Worm (Caenorhabditis elegans) whole organism, L3 larva: ENCODE data around the gene del-1.

Experiments used
- R02D3.7 ChIP-seq: fragments of 150-350 bp; optimal IDR thresholded peaks from 2 replicates; lab custom pipeline; 2014; ENCODE audit warnings: missing biosample characterization, missing genetic modification characterization
- ZK546.5 ChIP-seq: sonication (generic microtip); optimal IDR thresholded peaks from 2 replicates; lab custom pipeline; 2017; ENCODE audit warnings: missing biosample characterization, missing genetic modification characterization
- aly-2 ChIP-seq: fragments of 150-350 bp; optimal IDR thresholded peaks from 2 replicates; lab custom pipeline; 2014; ENCODE audit warnings: missing biosample characterization, missing genetic modification characterization
- ama-1 ChIP-seq: fragments of 150-350 bp; optimal IDR thresholded peaks from 2 replicates; lab custom pipeline; 2018
- ceh-16 ChIP-seq: sonication (generic microtip); optimal IDR thresholded peaks from 2 replicates; lab custom pipeline; 2017; ENCODE audit warnings: missing biosample characterization, missing genetic modification characterization
- ceh-28 ChIP-seq: fragments of 150-350 bp; optimal IDR thresholded peaks from 2 replicates; lab custom pipeline; 2014; ENCODE audit warnings: missing biosample characterization, missing genetic modification reagents, missing genetic modification characterization
- ceh-9 ChIP-seq: sonication (generic microtip); optimal IDR thresholded peaks from 2 replicates; lab custom pipeline; 2018; ENCODE audit warnings: missing biosample characterization, missing genetic modification characterization
- daf-12 ChIP-seq: fragments of 150-350 bp; optimal IDR thresholded peaks from 2 replicates; lab custom pipeline; 2014; ENCODE audit warnings: missing biosample characterization, missing genetic modification reagents, missing genetic modification characterization
- egl-27 ChIP-seq: sonication (generic microtip); optimal IDR thresholded peaks from 4 replicates; lab custom pipeline; 2017; ENCODE audit warnings: missing biosample characterization, missing genetic modification reagents, missing genetic modification characterization
- egl-5 ChIP-seq: fragments of 150-350 bp; optimal IDR thresholded peaks from 2 replicates; lab custom pipeline; 2017; ENCODE audit warnings: missing biosample characterization, missing genetic modification reagents, missing genetic modification characterization, inconsistent platforms
- elt-1 ChIP-seq: fragments of 150-350 bp; optimal IDR thresholded peaks from 2 replicates; lab custom pipeline; 2014; ENCODE audit warnings: missing biosample characterization, missing genetic modification characterization
- elt-2 ChIP-seq: sonication (generic microtip); optimal IDR thresholded peaks from 2 replicates; lab custom pipeline; 2016; ENCODE audit warnings: missing genetic modification reagents, mild to moderate bottlenecking, missing genetic modification characterization, missing compliant biosample characterization
- elt-3 ChIP-seq, 3 experiments: fragments of 150-350 bp in 1 of 3; sonication (generic microtip) in 2 of 3; optimal IDR thresholded peaks; 2 replicates in 2 of 3; 4 replicates in 1 of 3; lab custom pipeline; 2014 to 2017; ENCODE audit warnings: missing biosample characterization in 3 of 3, missing genetic modification characterization in 3 of 3
- eor-1 ChIP-seq, 2 experiments: fragments of 150-350 bp; optimal IDR thresholded peaks; 2 replicates each; lab custom pipeline; 2014 to 2018; ENCODE audit warnings: missing biosample characterization in 2 of 2, missing genetic modification characterization in 2 of 2
- fkh-2 ChIP-seq: fragments of 150-350 bp; optimal IDR thresholded peaks from 2 replicates; lab custom pipeline; 2014; ENCODE audit warnings: missing biosample characterization, missing genetic modification reagents, missing genetic modification characterization
- hmg-11 ChIP-seq: sonication (generic microtip); optimal IDR thresholded peaks from 2 replicates; lab custom pipeline; 2016; ENCODE audit warnings: missing genetic modification characterization, missing compliant biosample characterization
- lin-15B ChIP-seq: fragments of 150-350 bp; optimal IDR thresholded peaks from 2 replicates; lab custom pipeline; 2014; ENCODE audit warnings: missing biosample characterization, missing genetic modification characterization
- lin-39 ChIP-seq: fragments of 150-350 bp; optimal IDR thresholded peaks from 2 replicates; lab custom pipeline; 2018; ENCODE audit warnings: missing biosample characterization, missing genetic modification reagents, missing genetic modification characterization
- lsy-12 ChIP-seq: sonication (generic microtip); optimal IDR thresholded peaks from 2 replicates; lab custom pipeline; 2016; ENCODE audit warnings: mild to moderate bottlenecking, missing genetic modification characterization, missing compliant biosample characterization
- mdl-1 ChIP-seq: fragments of 150-350 bp; optimal IDR thresholded peaks from 2 replicates; lab custom pipeline; 2014; ENCODE audit warnings: missing biosample characterization, missing genetic modification characterization
- mml-1 ChIP-seq: fragments of 150-350 bp; sonication (generic microtip); optimal IDR thresholded peaks from 3 replicates; lab custom pipeline; 2014; ENCODE audit warnings: missing biosample characterization, missing genetic modification characterization
- nfya-1 ChIP-seq: sonication (generic microtip); optimal IDR thresholded peaks from 2 replicates; lab custom pipeline; 2017; ENCODE audit warnings: missing genetic modification characterization, mild to moderate bottlenecking, missing compliant biosample characterization, antibody characterized with exemption, moderate library complexity; ENCODE audit not compliant: insufficient read depth
- nhr-11 ChIP-seq: fragments of 150-350 bp; optimal IDR thresholded peaks from 2 replicates; lab custom pipeline; 2014; ENCODE audit warnings: missing biosample characterization, missing genetic modification characterization
- nhr-12 ChIP-seq: fragments of 150-350 bp; optimal IDR thresholded peaks from 2 replicates; lab custom pipeline; 2014; ENCODE audit warnings: missing biosample characterization, missing genetic modification characterization
- nhr-23 ChIP-seq: fragments of 150-350 bp; optimal IDR thresholded peaks from 2 replicates; lab custom pipeline; 2014; ENCODE audit warnings: missing biosample characterization, missing genetic modification reagents, missing genetic modification characterization
- nhr-237 ChIP-seq: fragments of 150-350 bp; optimal IDR thresholded peaks from 2 replicates; lab custom pipeline; 2014; ENCODE audit warnings: missing biosample characterization, missing genetic modification characterization
- nhr-25 ChIP-seq: sonication (generic microtip); optimal IDR thresholded peaks from 2 replicates; lab custom pipeline; 2017; ENCODE audit warnings: missing biosample characterization, missing genetic modification characterization
- nhr-28 ChIP-seq: fragments of 150-350 bp; optimal IDR thresholded peaks from 2 replicates; lab custom pipeline; 2014; ENCODE audit warnings: missing biosample characterization, missing genetic modification characterization
- nhr-43 ChIP-seq: sonication (generic microtip); optimal IDR thresholded peaks from 2 replicates; lab custom pipeline; 2016; ENCODE audit warnings: mild to moderate bottlenecking, missing genetic modification characterization, missing compliant biosample characterization; ENCODE audit not compliant: poor library complexity, severe bottlenecking
- nhr-67 ChIP-seq: fragments of 150-350 bp; optimal IDR thresholded peaks from 2 replicates; lab custom pipeline; 2014; ENCODE audit warnings: missing biosample characterization, missing genetic modification characterization
- nhr-77 ChIP-seq: fragments of 150-350 bp; optimal IDR thresholded peaks from 2 replicates; lab custom pipeline; 2014; ENCODE audit warnings: missing biosample characterization, missing genetic modification characterization
- pqm-1 ChIP-seq: fragments of 150-350 bp; optimal IDR thresholded peaks from 2 replicates; lab custom pipeline; 2017; ENCODE audit warnings: missing biosample characterization, missing genetic modification characterization, inconsistent platforms
- skn-1 ChIP-seq: fragments of 150-350 bp; optimal IDR thresholded peaks from 2 replicates; lab custom pipeline; 2014; ENCODE audit warnings: missing biosample characterization, missing genetic modification characterization
- snpc-4 ChIP-seq: fragments of 150-350 bp; optimal IDR thresholded peaks from 2 replicates; lab custom pipeline; 2014; ENCODE audit warnings: missing biosample characterization, missing genetic modification characterization
- tbx-2 ChIP-seq: sonication (generic microtip); optimal IDR thresholded peaks from 2 replicates; lab custom pipeline; 2016; ENCODE audit warnings: mild to moderate bottlenecking, missing genetic modification characterization, missing compliant biosample characterization
- unc-39 ChIP-seq: sonication (generic microtip); optimal IDR thresholded peaks from 4 replicates; lab custom pipeline; 2017; ENCODE audit warnings: missing biosample characterization, missing genetic modification characterization
- unc-62 ChIP-seq: fragments of 150-350 bp; sonication (generic microtip); optimal IDR thresholded peaks from 4 replicates; lab custom pipeline; 2014; ENCODE audit warnings: missing biosample characterization, missing genetic modification reagents, missing genetic modification characterization
- zag-1 ChIP-seq: fragments of 150-350 bp; optimal IDR thresholded peaks from 2 replicates; lab custom pipeline; 2014; ENCODE audit warnings: missing biosample characterization, missing genetic modification characterization
- ztf-11 ChIP-seq: fragments of 150-350 bp; optimal IDR thresholded peaks from 2 replicates; lab custom pipeline; 2014; ENCODE audit warnings: missing biosample characterization, missing genetic modification characterization
- ztf-4 ChIP-seq: fragments of 150-350 bp; optimal IDR thresholded peaks from 2 replicates; lab custom pipeline; 2014; ENCODE audit warnings: missing biosample characterization, missing genetic modification characterization

del-1 gene

DNA sequence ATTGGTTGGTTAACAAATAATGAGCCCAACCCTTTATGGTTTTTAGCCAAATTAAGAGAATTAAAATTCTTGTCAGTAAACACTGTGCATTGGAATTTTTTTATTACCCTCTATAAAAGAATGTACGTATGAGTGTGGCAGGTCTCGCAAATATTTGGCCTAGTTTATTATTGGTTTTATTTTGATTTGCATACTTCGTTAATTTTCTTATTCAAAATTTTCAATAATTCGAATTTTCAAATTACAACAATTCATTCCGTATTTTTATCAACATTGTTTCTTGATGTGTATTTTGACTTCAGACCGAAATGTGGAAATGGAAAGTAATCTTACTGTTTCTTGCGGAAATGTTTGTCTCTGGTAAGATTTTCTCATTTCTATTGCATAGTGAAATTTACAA lies 10.2 kb upstream of the del-1 start, which contains the start of gene E02H4.4:
TSS of gene E02H4.4 (plus strand) at position 301 of the 400 bp plus-strand sequence.
- TF ChIP-seq snpc-4 (tag; lab: Kevin White, UChicago), result no peak
- TF ChIP-seq mml-1, result no peak
- no peak for TF ChIP-seq mdl-1 (tag; lab: Kevin White, UChicago)
- TF ChIP-seq pqm-1 (tag; lab: Kevin White, UChicago), result no peak
- TF ChIP-seq daf-12 (tag; lab: Kevin White, UChicago), result no peak
- no peak for TF ChIP-seq nhr-23 (tag; lab: Kevin White, UChicago)
- TF ChIP-seq nhr-237 (tag; lab: Kevin White, UChicago), result no peak
- TF ChIP-seq egl-27 (tag; lab: Kevin White, UChicago), result no peak
- TF ChIP-seq unc-39 (tag; lab: Kevin White, UChicago), result no peak

DNA sequence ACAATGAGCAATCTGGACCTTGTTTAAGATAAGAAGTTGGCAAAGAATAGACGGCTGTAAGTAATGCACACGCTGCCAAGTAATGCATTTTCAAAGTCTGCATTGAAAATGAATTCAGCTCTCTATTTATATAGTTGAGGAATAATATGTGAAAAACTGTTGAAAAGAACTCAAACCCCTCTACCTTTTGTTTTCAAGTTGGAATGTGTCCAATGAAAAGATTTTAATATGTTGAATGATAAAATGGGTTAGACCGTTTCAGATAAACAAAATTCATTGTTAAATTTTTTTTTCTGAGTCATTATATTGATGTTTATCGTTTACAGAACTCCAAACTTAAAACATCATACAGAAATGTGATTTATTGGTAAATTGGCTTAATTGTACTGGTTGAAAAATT lies 4.4 kb upstream of the del-1 start, which contains the start of gene E02H4.8:
TSS of gene E02H4.8 (minus strand) at position 101 of the 400 bp plus-strand sequence.
- TF ChIP-seq unc-39 (tag; lab: Kevin White, UChicago) (no peak), elt-3 (tag; optimal IDR thresholded peaks at IDR 0.05; lab: Kevin White, UChicago) (no peak), pqm-1 (tag; lab: Kevin White, UChicago) (no peak), skn-1 (no peak), nhr-11 (no peak), nhr-43 (no peak), egl-5 (no peak), ztf-11 (tag; lab: Kevin White, UChicago) (no peak), ZK546.5 (no peak), eor-1 (tag; optimal IDR thresholded peaks at IDR 0.05; lab: Kevin White, UChicago) (no peak), ceh-16 (no peak), ceh-9 (no peak), ama-1 (lab: Kevin White, UChicago) (no peak)
- TF ChIP-seq, all 47 proteins: peak for 0

DNA sequence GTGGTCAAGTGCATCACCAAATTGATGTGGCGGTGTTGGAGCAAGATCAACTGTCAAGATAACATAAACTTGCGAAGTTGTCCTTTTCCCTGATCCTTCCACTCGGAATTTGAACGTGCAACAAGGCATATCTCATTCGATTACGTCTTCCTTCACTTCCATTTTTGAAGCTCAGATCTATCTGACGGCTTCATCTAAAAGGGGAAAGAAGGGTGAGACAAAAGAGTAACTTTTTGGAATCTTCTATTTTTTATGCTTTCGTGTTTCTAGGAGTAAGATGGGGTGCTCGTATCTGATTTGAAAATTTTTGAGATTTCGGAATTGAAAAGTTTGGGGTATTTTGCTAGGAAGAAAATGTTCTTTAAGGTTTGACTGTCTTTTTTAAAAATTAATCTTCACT lies 711 bp upstream of the del-1 start:
- no peak for TF ChIP-seq ztf-4 (tag; lab: Kevin White, UChicago)
- peak; percentile 65 for TF ChIP-seq elt-1 (tag; lab: Kevin White, UChicago)
- TF ChIP-seq ztf-11 (tag; lab: Kevin White, UChicago), result no peak
- TF ChIP-seq tbx-2 (tag; lab: Kevin White, UChicago), result no peak
- TF ChIP-seq zag-1, result no peak
- no peak for TF ChIP-seq nhr-11
- TF ChIP-seq, all 47 proteins: peak for 1

DNA sequence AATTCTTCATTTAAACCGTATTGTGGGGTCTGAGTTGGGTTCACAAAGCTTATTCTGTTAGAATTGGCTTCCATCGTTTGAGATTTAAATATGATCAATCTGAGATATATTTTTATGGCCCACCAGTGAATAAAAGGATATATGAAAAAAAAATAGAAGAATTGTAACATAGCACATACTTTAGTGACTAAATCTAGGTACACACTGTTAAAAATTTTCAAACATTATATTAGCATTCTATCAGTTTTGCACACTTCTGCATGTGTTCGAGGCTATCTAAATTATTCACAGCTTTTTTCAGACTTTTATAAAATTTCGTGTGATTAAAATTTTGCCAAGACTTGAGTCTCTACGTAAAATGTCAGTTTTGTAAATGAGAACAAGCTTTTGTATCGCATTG lies 13.6 kb downstream of the del-1 start, which contains the start of gene E02H4.2:
TSS of gene E02H4.2 (minus strand) at position 101 of the 400 bp plus-strand sequence.
- TF ChIP-seq elt-1 (tag; lab: Kevin White, UChicago), result no peak
- TF ChIP-seq nhr-25 (tag; lab: Kevin White, UChicago), result no peak
- no peak for TF ChIP-seq nhr-23 (tag; lab: Kevin White, UChicago)
- no peak for TF ChIP-seq hmg-11 (tag; lab: Kevin White, UChicago)
- TF ChIP-seq nhr-77 (tag; lab: Kevin White, UChicago), result no peak
- TF ChIP-seq nfya-1 (tag; lab: Kevin White, UChicago), result no peak
- no peak for TF ChIP-seq nhr-67 (tag; lab: Kevin White, UChicago)
- no peak for TF ChIP-seq lin-15B
- no peak for TF ChIP-seq aly-2 (tag; lab: Kevin White, UChicago)

DNA sequence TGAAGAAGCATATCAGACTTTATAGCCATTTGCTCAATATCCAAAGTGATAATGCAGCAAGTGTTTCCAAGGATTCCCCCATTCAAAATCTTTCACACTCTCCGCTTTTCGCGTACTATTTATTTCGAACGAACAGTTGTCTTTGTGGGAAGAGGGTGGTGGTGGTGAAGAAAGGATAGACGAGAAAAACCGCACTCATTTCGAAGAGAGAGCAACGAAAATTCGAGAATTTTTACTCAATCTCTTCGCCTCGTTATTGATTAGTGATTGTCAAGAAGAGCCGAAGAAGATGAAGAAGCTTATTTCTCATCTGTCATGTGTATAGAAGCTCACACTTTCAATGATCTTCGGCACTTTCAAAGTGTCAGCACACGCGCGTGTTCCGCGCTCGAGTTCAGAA lies 20.0 kb downstream of the del-1 start:
- TF ChIP-seq nhr-237 (tag; lab: Kevin White, UChicago), result no peak
- peak; percentile 9 for TF ChIP-seq lin-39
- no peak for TF ChIP-seq ceh-9
- TF ChIP-seq nhr-25 (tag; lab: Kevin White, UChicago), result no peak
- TF ChIP-seq daf-12 (tag; lab: Kevin White, UChicago), result no peak
- TF ChIP-seq ceh-28 (tag; lab: Kevin White, UChicago), result no peak
- TF ChIP-seq lin-15B, result no peak
- TF ChIP-seq egl-5, result no peak
- TF ChIP-seq nfya-1 (tag; lab: Kevin White, UChicago), result peak; percentile 14
- TF ChIP-seq R02D3.7 (tag; lab: Kevin White, UChicago), result no peak
- no peak for TF ChIP-seq lsy-12 (tag; lab: Kevin White, UChicago)
- TF ChIP-seq nhr-67 (tag; lab: Kevin White, UChicago), result no peak
- TF ChIP-seq nhr-43, result no peak
- TF ChIP-seq nhr-11, result peak; percentile 89
- TF ChIP-seq pqm-1 (tag; lab: Kevin White, UChicago), result no peak
- no peak for TF ChIP-seq nhr-12
- no peak for TF ChIP-seq nhr-28 (tag; lab: Kevin White, UChicago)
- TF ChIP-seq elt-2 (tag; lab: Kevin White, UChicago), result no peak
- TF ChIP-seq ztf-4 (tag; lab: Kevin White, UChicago), result no peak
- no peak for TF ChIP-seq nhr-77 (tag; lab: Kevin White, UChicago)
- no peak for TF ChIP-seq skn-1
- no peak for TF ChIP-seq elt-1 (tag; lab: Kevin White, UChicago)
- no peak for TF ChIP-seq nhr-23 (tag; lab: Kevin White, UChicago)
- no peak for TF ChIP-seq fkh-2 (tag; lab: Kevin White, UChicago)
- no peak for TF ChIP-seq zag-1
- no peak for TF ChIP-seq unc-62 (GFP tag; lab: Kevin White, UChicago)
